Worm (Caenorhabditis elegans) whole organism, midembryonic: ENCODE measurements around the gene egas-3.

Experiments
- T22C8.4 ChIP-seq: fragments of 200-800 bp; sonication (Bioruptor generic); IDR thresholded peaks from 2 replicates; pipeline ENCODE4 v1.3.6; 2022; ENCODE audit warnings: missing genetic modification characterization, missing compliant biosample characterization
- cog-1 ChIP-seq: sonication (generic microtip); optimal IDR thresholded peaks from 2 replicates; lab custom pipeline; 2016; ENCODE audit warnings: missing genetic modification characterization, missing compliant biosample characterization
- flt-1 ChIP-seq: fragments of 200-800 bp; sonication (Bioruptor generic); IDR thresholded peaks from 2 replicates; pipeline ENCODE4 v1.3.6; 2022; ENCODE audit warnings: missing genetic modification characterization, missing compliant biosample characterization
- klf-2 ChIP-seq: fragments of 200-800 bp; sonication (Bioruptor generic); conservative IDR thresholded peaks from 2 replicates; pipeline ENCODE4 v1.3.6; 2022; ENCODE audit warnings: missing genetic modification reagents, missing genetic modification characterization, missing compliant biosample characterization
- med-1 ChIP-seq: sonication (generic microtip); optimal IDR thresholded peaks from 2 replicates; lab custom pipeline; 2017; ENCODE audit warnings: missing genetic modification characterization, mild to moderate bottlenecking, missing compliant biosample characterization, antibody characterized with exemption, missing genetic modification reagents; ENCODE audit not compliant: insufficient read depth
- ref-1 ChIP-seq: fragments of 200-800 bp; sonication (Bioruptor generic); conservative IDR thresholded peaks from 2 replicates; pipeline ENCODE4 v1.3.6; 2022; ENCODE audit warnings: missing genetic modification reagents, missing genetic modification characterization, missing compliant biosample characterization
- tab-1 ChIP-seq: fragments of 200-800 bp; sonication (Bioruptor generic); IDR thresholded peaks from 2 replicates; pipeline ENCODE4 v1.3.6; 2022; ENCODE audit warnings: missing genetic modification characterization, missing compliant biosample characterization
- ztf-23 ChIP-seq: fragments of 200-800 bp; sonication (Bioruptor generic); IDR thresholded peaks from 2 replicates; pipeline ENCODE4 v1.3.6; 2022; ENCODE audit warnings: missing genetic modification reagents, missing genetic modification characterization, missing compliant biosample characterization
- ztf-29 ChIP-seq: fragments of 200-800 bp; sonication (Bioruptor generic); IDR thresholded peaks from 2 replicates; pipeline ENCODE4 v1.3.6; 2022; ENCODE audit warnings: missing genetic modification reagents, missing genetic modification characterization, missing compliant biosample characterization

The egas-3 gene

DNA sequence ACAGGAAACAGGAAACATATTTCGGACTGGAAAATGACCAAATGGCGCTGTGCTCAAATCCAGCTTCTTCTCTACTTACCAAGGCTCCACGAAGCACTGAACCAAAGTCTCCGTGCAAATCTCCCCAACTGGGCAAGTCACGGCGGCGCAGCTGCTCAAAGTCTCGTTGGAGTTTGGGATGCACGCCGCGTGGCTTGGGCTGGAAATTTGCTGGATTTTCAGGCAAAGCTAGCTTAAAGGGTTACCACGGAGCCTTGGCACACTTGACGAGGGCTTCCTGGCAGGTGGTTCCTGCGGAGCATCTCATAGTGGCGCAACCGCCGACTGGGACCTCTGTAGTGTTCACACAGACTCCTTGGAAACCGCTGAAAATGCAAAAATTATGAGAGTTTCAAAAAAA lies 22.8 kb upstream of the egas-3 start:
- TF ChIP-seq ref-1 (no peak), med-1 (GFP tag; lab: Kevin White, UChicago) (no peak), ztf-29 (GFP tag; lab: Robert Waterston, UW) (no peak), ztf-23 (no peak), tab-1 (no peak), flt-1 (GFP tag; lab: Robert Waterston, UW) (no peak), klf-2 (GFP tag; lab: Robert Waterston, UW) (no peak), T22C8.4 (GFP tag; lab: Robert Waterston, UW) (no peak), cog-1 (tag; lab: Kevin White, UChicago) (no peak)

DNA sequence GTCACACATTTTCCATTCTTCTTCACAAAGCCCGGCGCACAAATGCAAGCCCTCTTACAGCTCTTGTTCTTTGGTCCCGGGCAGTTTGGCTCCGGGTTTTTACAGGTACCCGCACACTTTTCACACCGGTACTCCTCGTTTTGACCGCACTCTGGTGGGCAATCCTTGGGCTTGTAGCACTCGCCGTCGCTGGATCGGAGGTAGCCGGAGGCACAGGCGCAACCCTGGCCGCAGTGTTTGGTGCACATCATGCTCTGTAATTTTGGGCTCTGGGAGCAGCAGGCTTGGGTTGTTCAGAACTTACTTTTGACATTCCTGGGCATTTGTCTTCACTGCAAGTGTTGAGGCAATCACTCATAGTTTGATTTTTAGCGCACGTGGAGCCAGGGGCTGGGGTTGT lies 21.2 kb upstream of the egas-3 start:
- TF ChIP-seq klf-2 (GFP tag; lab: Robert Waterston, UW) (no peak), flt-1 (GFP tag; lab: Robert Waterston, UW) (no peak), ztf-23 (no peak), cog-1 (tag; lab: Kevin White, UChicago) (no peak), ztf-29 (GFP tag; lab: Robert Waterston, UW) (no peak)

DNA sequence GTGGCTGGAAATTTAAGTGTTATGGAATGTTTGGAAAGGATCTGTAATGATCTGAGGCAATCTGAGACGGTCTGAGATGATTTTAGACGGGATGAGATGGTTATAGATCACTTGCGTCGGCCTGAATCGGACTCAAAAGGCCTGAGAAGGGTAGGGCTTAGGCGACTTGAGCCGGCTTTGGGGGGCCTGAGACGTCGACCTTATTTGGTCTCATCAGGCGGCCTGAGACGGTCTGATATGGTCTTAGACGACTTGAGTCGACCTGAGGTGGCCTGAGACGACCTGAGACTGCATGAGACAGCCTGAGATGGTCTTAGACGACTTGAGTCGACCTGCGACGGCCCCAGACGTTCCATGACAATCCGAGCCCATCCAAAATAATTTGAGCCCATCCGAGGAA lies 20.2 kb upstream of the egas-3 start:
- TF ChIP-seq ztf-29 (GFP tag; lab: Robert Waterston, UW) = 0 out of 2 replicates have a peak, but pooled peaks have one; percentile 7
- no peak for TF ChIP-seq tab-1

DNA sequence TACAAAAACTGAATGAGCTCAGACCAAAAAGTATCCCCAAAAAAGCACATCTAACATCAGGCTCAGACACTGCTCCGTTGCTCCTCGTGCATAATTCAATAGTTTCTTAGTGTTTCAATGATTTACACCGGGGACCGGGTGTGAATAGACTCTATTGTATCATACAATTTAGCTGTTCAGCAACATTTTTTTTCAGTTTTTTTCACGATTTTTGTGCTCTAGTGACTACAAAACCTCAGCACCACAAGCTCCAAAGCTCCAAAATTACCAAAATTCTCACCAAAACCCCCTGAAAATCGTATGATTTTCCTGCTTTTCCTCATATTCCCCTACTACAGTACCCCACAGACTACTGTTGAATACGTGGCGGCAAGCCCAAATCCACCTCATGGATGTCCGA lies 13.9 kb upstream of the egas-3 start, which contains the start of gene egas-2:
Gene egas-2, plus strand, starts transcription at position 301 of the 400 bp plus-strand sequence.
- TF ChIP-seq T22C8.4 (GFP tag; lab: Robert Waterston, UW) (no peak), med-1 (GFP tag; lab: Kevin White, UChicago) (no peak), ztf-29 (GFP tag; lab: Robert Waterston, UW) (no peak), tab-1 (no peak), ztf-23 (no peak), ref-1 (no peak), klf-2 (GFP tag; lab: Robert Waterston, UW) (no peak), flt-1 (GFP tag; lab: Robert Waterston, UW) (no peak), cog-1 (tag; lab: Kevin White, UChicago) (no peak)

DNA sequence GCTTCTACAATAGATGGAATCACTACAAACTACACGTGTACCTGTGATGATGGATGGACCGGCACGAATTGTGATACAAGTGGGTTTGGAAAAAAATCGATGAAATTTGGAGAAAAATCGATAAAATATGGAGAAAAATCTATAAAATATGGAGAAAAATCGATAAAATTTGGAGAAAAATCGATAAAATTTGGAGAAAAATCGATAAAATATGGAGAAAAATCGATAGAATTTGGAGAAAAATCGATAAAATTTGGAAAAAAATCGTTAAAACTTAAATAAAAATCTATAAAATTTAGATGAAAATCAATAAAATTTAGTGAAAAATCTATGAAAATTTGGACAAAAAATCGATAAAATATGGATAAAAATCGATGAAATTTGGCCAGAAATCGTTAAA lies 8.1 kb upstream of the egas-3 start:
- TF ChIP-seq flt-1 (GFP tag; lab: Robert Waterston, UW) (no peak), T22C8.4 (GFP tag; lab: Robert Waterston, UW) (peak; percentile 74)

DNA sequence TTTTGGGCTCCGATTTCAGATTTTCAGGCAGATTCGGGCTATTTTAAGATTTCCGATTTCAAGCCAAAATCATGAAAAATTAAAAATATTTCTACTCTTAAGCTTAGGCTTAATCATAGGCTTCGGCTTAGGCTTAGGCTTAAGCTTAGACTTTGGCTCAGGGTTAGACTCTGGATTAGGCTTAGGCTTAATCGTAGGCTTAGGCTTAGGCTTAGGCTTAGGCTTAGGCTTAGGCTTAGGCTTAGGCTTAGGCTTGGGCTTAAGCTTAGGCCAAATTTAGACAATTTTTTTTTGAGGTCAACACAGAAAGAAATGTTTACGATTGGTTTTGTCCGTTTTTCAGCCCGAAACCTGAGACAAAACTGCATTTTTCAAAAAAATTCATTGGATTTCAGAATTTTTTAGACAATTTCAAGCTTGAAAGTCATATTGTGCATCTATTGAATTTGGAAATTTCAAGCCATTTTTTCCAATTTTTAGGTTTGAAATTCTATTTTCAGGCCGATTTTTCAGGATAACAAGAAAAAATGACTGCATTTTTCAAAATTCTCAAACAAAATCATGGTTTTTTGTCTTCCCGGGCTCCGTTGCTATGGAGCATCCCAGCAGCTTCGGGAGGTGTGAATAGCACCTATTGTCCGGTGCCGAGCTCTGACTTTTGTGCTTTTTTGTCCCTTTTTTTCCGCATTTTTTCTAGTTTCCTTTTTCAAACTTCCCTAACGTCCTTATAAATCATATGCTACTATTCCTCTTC lies 3.6 kb upstream of the egas-3 start, which contains the start of gene egas-1:
Gene egas-1, plus strand, starts transcription at position 704 of the 754 bp plus-strand sequence.
- TF ChIP-seq ztf-29 (GFP tag; lab: Robert Waterston, UW) (peak; percentile 27; the same call in 1 of the 2 replicates), flt-1 (GFP tag; lab: Robert Waterston, UW) (no peak)

DNA sequence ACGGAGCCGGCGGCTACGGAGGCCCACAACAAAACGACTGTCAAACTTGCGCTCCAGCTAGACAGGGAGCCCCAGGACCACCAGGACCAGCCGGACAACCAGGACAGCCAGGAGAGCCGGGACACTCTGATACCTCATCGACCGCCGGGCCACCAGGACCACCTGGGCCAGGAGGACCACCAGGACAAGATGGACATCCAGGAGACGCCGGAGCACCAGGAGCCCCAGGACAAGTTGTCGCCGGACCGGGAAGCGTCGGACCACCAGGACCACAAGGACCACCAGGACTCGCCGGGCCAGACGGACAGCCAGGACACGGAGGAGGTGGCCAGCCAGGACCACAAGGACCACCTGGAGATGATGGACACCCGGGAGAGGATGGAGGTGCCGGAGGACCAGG lies 2.9 kb upstream of the egas-3 start:
- TF ChIP-seq flt-1 (GFP tag; lab: Robert Waterston, UW) (no peak), cog-1 (tag; lab: Kevin White, UChicago) (no peak), T22C8.4 (GFP tag; lab: Robert Waterston, UW) (no peak), ztf-23 (peak; percentile 5; the same call in 1 of the 2 replicates), ztf-29 (GFP tag; lab: Robert Waterston, UW) (no peak), klf-2 (GFP tag; lab: Robert Waterston, UW) (no peak), ref-1 (no peak)

DNA sequence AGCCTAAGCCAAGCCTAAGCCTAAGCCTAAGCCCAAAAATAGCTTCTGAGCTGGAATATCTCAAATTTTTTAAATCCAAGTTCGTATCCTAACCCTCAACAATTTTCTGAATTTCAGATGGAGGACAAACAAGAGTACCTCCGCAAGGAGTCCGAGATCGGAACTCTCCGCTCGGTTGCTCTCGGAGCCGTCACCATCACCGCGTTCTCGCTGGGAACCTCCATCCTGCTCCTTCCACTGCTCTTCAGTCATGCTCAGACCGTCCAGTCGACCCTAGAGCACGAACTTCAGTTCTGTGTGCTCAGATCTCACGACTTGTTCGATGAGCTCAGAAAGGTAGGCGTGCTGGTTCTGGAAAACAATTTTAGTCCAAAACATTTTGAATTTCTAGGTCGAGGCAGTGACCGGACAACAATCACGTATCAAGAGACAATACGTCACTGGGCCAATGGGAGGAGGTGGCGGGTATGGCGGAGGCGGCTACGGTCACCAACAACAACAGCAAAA lies 2.3 kb upstream of the egas-3 start, which contains the start of gene col-42:
Gene col-42, plus strand, starts transcription at position 118 of the 507 bp plus-strand sequence.
- no peak for TF ChIP-seq ztf-23
- TF ChIP-seq med-1 (GFP tag; lab: Kevin White, UChicago) = no peak
- TF ChIP-seq ref-1 = no peak
- no peak for TF ChIP-seq klf-2 (GFP tag; lab: Robert Waterston, UW)
- no peak for TF ChIP-seq ztf-29 (GFP tag; lab: Robert Waterston, UW)
- TF ChIP-seq cog-1 (tag; lab: Kevin White, UChicago) = no peak
- TF ChIP-seq flt-1 (GFP tag; lab: Robert Waterston, UW) = no peak
- no peak for TF ChIP-seq tab-1
- TF ChIP-seq T22C8.4 (GFP tag; lab: Robert Waterston, UW) = no peak

DNA sequence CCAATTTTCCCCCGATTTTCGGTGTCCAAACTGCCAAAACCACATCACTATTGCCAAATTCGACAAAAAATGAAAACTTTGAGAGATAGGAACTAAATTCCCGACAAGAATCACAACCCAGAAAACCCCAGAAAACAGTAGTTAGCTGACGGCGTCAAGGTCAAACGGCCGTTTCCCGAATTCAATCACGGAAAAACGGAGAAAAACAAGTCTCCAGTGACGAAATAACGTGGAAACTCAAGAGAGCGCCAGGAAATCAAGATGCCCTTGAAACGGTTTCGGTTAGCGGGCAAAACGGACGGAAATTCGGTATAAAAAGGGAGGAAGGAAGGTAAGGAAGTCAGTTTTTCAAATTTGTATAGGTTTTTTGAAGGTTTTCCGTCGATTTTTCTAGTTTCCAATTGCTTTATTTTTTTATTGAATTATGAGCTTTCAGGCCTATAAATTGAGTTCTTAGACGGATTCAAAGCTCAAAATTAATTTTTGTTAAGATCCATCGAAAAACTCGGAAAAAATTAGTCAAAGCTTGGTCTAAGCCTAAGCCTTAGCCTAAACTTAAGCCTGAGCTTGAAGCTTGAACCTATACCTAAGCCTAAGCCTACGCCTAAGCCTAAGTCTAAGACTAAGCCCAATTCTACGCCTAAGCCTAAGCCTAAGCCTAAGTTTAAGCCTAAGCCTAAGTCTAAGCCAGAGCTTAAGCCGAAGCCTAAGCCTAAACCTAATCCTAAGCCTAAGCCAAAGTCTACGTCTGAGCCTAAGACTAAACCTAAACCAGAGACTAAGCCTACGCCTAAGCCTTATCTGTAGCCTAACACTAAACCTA lies 1.6 kb upstream of the egas-3 start:
- TF ChIP-seq T22C8.4 (GFP tag; lab: Robert Waterston, UW) = no peak
- TF ChIP-seq ztf-29 (GFP tag; lab: Robert Waterston, UW) = peak; percentile 51; the same call in 1 of the 2 replicates
- TF ChIP-seq klf-2 (GFP tag; lab: Robert Waterston, UW) = no peak

DNA sequence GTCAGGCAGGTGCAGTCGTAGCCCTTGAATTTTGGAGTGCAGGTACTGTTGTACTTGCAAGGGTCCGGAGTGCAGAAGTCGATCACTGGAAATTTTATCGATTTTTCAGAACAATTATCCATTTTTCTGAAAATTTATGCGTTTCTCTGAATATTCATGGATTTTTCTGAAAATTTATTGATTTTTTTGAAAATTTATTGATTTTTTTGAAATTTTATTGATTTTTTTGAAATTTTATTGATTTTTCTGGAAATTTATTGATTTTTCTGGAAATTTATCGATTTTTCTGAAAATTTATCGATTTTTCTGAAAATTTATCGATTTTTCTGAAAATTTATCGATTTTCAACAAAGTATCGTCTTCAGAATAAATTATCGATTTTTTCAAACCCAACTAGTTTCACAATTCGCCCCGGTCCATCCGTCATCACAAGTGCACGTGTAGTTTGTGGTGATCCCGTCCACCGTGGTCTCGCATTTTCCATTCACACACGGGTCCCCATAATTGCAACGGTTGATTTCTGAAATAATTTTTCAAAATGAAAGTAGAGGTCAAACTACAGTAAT lies 4.1 kb downstream of the egas-3 start:
- no peak for TF ChIP-seq cog-1 (tag; lab: Kevin White, UChicago)
- TF ChIP-seq T22C8.4 (GFP tag; lab: Robert Waterston, UW) = peak; percentile 90
